Fruit fly (Drosophila melanogaster): ENCODE measurements around the gene eIF3f1.

The eIF3f1 gene

dm6 chr3R:4663068-4663467 lies 50.9 kb downstream of the eIF3f1 start (continued):
- TF ChIP-seq CG30403 (GFP tag; optimal IDR thresholded peaks at IDR 0.05), result peak; percentile 81
- peak; percentile 28 for TF ChIP-seq CG8944 (GFP tag; optimal IDR thresholded peaks at IDR 0.05)
- TF ChIP-seq CG7271 (tag; optimal IDR thresholded peaks at IDR 0.05), result peak; percentile 93
- TF ChIP-seq CG15479 (GFP tag; optimal IDR thresholded peaks at IDR 0.05), result peak; percentile 39
- TF ChIP-seq CG11504 (tag; optimal IDR thresholded peaks at IDR 0.05), result peak; percentile 88
- TF ChIP-seq CG4328 (GFP tag; optimal IDR thresholded peaks at IDR 0.05), result no peak
- peak; percentile 81; the same call in 2 of the 3 replicates for TF ChIP-seq ase (GFP tag; IDR thresholded peaks at IDR 0.05)
- peak; percentile 10 for TF ChIP-seq Hand (GFP tag; optimal IDR thresholded peaks at IDR 0.05)
- peak; percentile 73 for TF ChIP-seq Six4 (GFP tag; optimal IDR thresholded peaks at IDR 0.05)
- no peak for TF ChIP-seq prd (optimal IDR thresholded peaks at IDR 0.05)
- peak; percentile 95 for TF ChIP-seq prd (GFP tag; IDR thresholded peaks at IDR 0.05)
- TF ChIP-seq CG5180 (GFP tag; optimal IDR thresholded peaks at IDR 0.05), result peak; percentile 67
- peak; percentile 81 for TF ChIP-seq lab (GFP tag; optimal IDR thresholded peaks at IDR 0.05)
- peak; percentile 51 for TF ChIP-seq CG2120 (GFP tag; optimal IDR thresholded peaks at IDR 0.05)
- no peak for TF ChIP-seq CG16863 (GFP tag; optimal IDR thresholded peaks at IDR 0.05)
- no peak for TF ChIP-seq schlank (tag; optimal IDR thresholded peaks at IDR 0.05)
- TF ChIP-seq CG1647 (GFP tag; optimal IDR thresholded peaks at IDR 0.05), result peak; percentile 64
- peak; percentile 60; the same call in 1 of the 2 replicates for TF ChIP-seq peb (GFP tag; IDR thresholded peaks at IDR 0.05)
- TF ChIP-seq CG11560 (tag; IDR thresholded peaks at IDR 0.05), result no peak
- TF ChIP-seq wek (GFP tag; optimal IDR thresholded peaks at IDR 0.05), result no peak
- TF ChIP-seq MBD-R2 (GFP tag; IDR thresholded peaks at IDR 0.05), result peak; percentile 28; the same call in 1 of the 2 replicates
- peak; percentile 75 for TF ChIP-seq Chrac-16 (GFP tag; optimal IDR thresholded peaks at IDR 0.05)
- TF ChIP-seq Ravus (GFP tag; IDR thresholded peaks at IDR 0.05), result peak; percentile 14; the same call in 1 of the 2 replicates
- peak; percentile 97 for TF ChIP-seq zen (tag; optimal IDR thresholded peaks at IDR 0.05)
- peak; percentile 12 for TF ChIP-seq CG7987 (GFP tag; optimal IDR thresholded peaks at IDR 0.05)
- no peak for TF ChIP-seq Gsc (GFP tag; IDR thresholded peaks at IDR 0.05)
- peak; percentile 75 for TF ChIP-seq CG6813 (GFP tag; optimal IDR thresholded peaks at IDR 0.05)
- peak; percentile 32 for TF ChIP-seq sqz (GFP tag; optimal IDR thresholded peaks at IDR 0.05)
- peak; percentile 46 for TF ChIP-seq Elba2 (GFP tag; optimal IDR thresholded peaks at IDR 0.05)
- 0 out of 2 replicates have a peak, but pooled peaks have one; percentile 5 for TF ChIP-seq Oaz (GFP tag; IDR thresholded peaks at IDR 0.05)
- TF ChIP-seq D19B (GFP tag; optimal IDR thresholded peaks at IDR 0.05), result peak; percentile 24
- TF ChIP-seq CG32772 (GFP tag; IDR thresholded peaks at IDR 0.05), result peak; percentile 78
- peak; percentile 87 for TF ChIP-seq ci (GFP tag; IDR thresholded peaks at IDR 0.05)
- TF ChIP-seq CG12155 (GFP tag; optimal IDR thresholded peaks at IDR 0.05), result no peak
- peak; percentile 93 for TF ChIP-seq CG14710 (tag; optimal IDR thresholded peaks at IDR 0.05)
- TF ChIP-seq CG9817 (tag; optimal IDR thresholded peaks at IDR 0.05), result peak; percentile 51
- TF ChIP-seq CG6254 (GFP tag; optimal IDR thresholded peaks at IDR 0.05), result peak; percentile 84
- 0 out of 3 replicates have a peak, but pooled peaks have one; percentile 56 for TF ChIP-seq CG2889 (GFP tag; IDR thresholded peaks at IDR 0.05)
- TF ChIP-seq bowl (GFP tag; IDR thresholded peaks at IDR 0.05), result no peak
- TF ChIP-seq CG1832 (GFP tag; optimal IDR thresholded peaks at IDR 0.05), result no peak
- TF ChIP-seq twi (tag; optimal IDR thresholded peaks at IDR 0.05), result no peak
- TF ChIP-seq fu2 (GFP tag; optimal IDR thresholded peaks at IDR 0.05), result no peak
- TF ChIP-seq CG33213 (GFP tag; optimal IDR thresholded peaks at IDR 0.05), result peak; percentile 48
- peak; percentile 39 for TF ChIP-seq btn (GFP tag; optimal IDR thresholded peaks at IDR 0.05)
- peak; percentile 48 for TF ChIP-seq Usf (GFP tag; optimal IDR thresholded peaks at IDR 0.05)
- TF ChIP-seq insv (GFP tag; optimal IDR thresholded peaks at IDR 0.05), result no peak
- TF ChIP-seq dan (GFP tag; IDR thresholded peaks at IDR 0.05), result no peak
- TF ChIP-seq tll (GFP tag; optimal IDR thresholded peaks at IDR 0.05), result peak in 1 of 2 experiments; percentile 67
- peak; percentile 93 for TF ChIP-seq zfh1 (GFP tag; IDR thresholded peaks at IDR 0.05)
- TF ChIP-seq tx (GFP tag; optimal IDR thresholded peaks at IDR 0.05), result peak; percentile 4
- TF ChIP-seq sens-2 (GFP tag; IDR thresholded peaks at IDR 0.05), result peak; percentile 53; the same call in 1 of the 2 replicates

All from whole organism, embryonic.